Fruit fly (Drosophila melanogaster) whole organism, prepupa: ENCODE measurements around the gene CG9095.

Source experiments
- CG10631 ChIP-seq: fragments of 200-800 bp; sonication (Bioruptor generic); optimal IDR thresholded peaks from 2 replicates; lab custom pipeline; 2016; ENCODE audit warnings: missing biosample characterization, missing genetic modification characterization
- CG11294 ChIP-seq: fragments of 200-800 bp; sonication (Bioruptor generic); IDR thresholded peaks from 2 replicates; pipeline ENCODE4 v1.3.6; 2022; ENCODE audit warnings: missing biosample characterization, missing genetic modification characterization
- CG11902 ChIP-seq: fragments of 200-800 bp; sonication (Bioruptor generic); optimal IDR thresholded peaks from 3 replicates; lab custom pipeline; 2016; ENCODE audit warnings: missing biosample characterization, missing genetic modification characterization
- CG15336 ChIP-seq: fragments of 200-800 bp; sonication (Bioruptor generic); IDR thresholded peaks from 2 replicates; pipeline ENCODE4 v1.3.6; 2022; ENCODE audit warnings: missing biosample characterization, missing genetic modification characterization
- CG1621 ChIP-seq: fragments of 200-800 bp; sonication (Bioruptor generic); optimal IDR thresholded peaks from 3 replicates; lab custom pipeline; 2018; ENCODE audit warnings: missing biosample characterization, mild to moderate bottlenecking, missing genetic modification characterization
- CG3032 ChIP-seq: fragments of 200-800 bp; optimal IDR thresholded peaks from 2 replicates; lab custom pipeline; 2019; ENCODE audit warnings: missing biosample characterization, mild to moderate bottlenecking, missing genetic modification characterization, moderate library complexity
- CG31627 ChIP-seq: fragments of 200-800 bp; sonication (Bioruptor generic); optimal IDR thresholded peaks from 3 replicates; lab custom pipeline; 2016; ENCODE audit warnings: missing biosample characterization, missing genetic modification characterization
- CG32006 ChIP-seq: fragments of 200-800 bp; sonication (Bioruptor generic); optimal IDR thresholded peaks from 3 replicates; lab custom pipeline; 2017; ENCODE audit warnings: missing biosample characterization, mild to moderate bottlenecking, missing genetic modification characterization
- CG34406 ChIP-seq: fragments of 200-800 bp; sonication (Bioruptor generic); optimal IDR thresholded peaks from 3 replicates; lab custom pipeline; 2016; ENCODE audit warnings: missing biosample characterization, missing genetic modification characterization
- CG3919 ChIP-seq: fragments of 200-800 bp; sonication (Bioruptor generic); optimal IDR thresholded peaks from 3 replicates; lab custom pipeline; 2016; ENCODE audit warnings: missing biosample characterization, missing genetic modification characterization
- CG4318 ChIP-seq: fragments of 200-800 bp; sonication (Bioruptor generic); optimal IDR thresholded peaks from 3 replicates; lab custom pipeline; 2017; ENCODE audit warnings: missing biosample characterization, mild to moderate bottlenecking, missing genetic modification characterization
- CG6163 ChIP-seq: fragments of 200-800 bp; sonication (Bioruptor generic); IDR thresholded peaks from 3 replicates; pipeline ENCODE4 v1.3.6; 2022; ENCODE audit warnings: missing biosample characterization, missing genetic modification characterization
- CG6792 ChIP-seq: fragments of 200-800 bp; sonication (Bioruptor generic); optimal IDR thresholded peaks from 3 replicates; lab custom pipeline; 2016; ENCODE audit warnings: missing biosample characterization, missing genetic modification characterization
- CG7368 ChIP-seq: fragments of 200-800 bp; sonication (Bioruptor generic); optimal IDR thresholded peaks from 3 replicates; lab custom pipeline; 2016; ENCODE audit warnings: missing biosample characterization, missing genetic modification characterization
- CG8119 ChIP-seq: fragments of 200-800 bp; sonication (Bioruptor generic); IDR thresholded peaks from 3 replicates; pipeline ENCODE4 v1.3.6; 2022; ENCODE audit warnings: missing biosample characterization, missing genetic modification characterization
- CG8319 ChIP-seq: fragments of 200-800 bp; sonication (Bioruptor generic); optimal IDR thresholded peaks from 3 replicates; lab custom pipeline; 2016; ENCODE audit warnings: missing biosample characterization, missing genetic modification characterization
- CG8632 ChIP-seq: fragments of 200-800 bp; sonication (Bioruptor generic); optimal IDR thresholded peaks from 3 replicates; lab custom pipeline; 2016; ENCODE audit warnings: missing biosample characterization, missing genetic modification characterization
- CG9139 ChIP-seq: fragments of 200-800 bp; sonication (Bioruptor generic); optimal IDR thresholded peaks from 3 replicates; lab custom pipeline; 2017; ENCODE audit warnings: missing biosample characterization, mild to moderate bottlenecking, missing genetic modification characterization
- Eip75B ChIP-seq: fragments of 200-800 bp; sonication (Bioruptor generic); optimal IDR thresholded peaks from 3 replicates; lab custom pipeline; 2016; ENCODE audit warnings: missing biosample characterization, missing genetic modification characterization
- Eip78C ChIP-seq: fragments of 200-800 bp; sonication (Bioruptor generic); peaks from one replicate; lab custom pipeline; 2016; ENCODE audit warnings: missing biosample characterization, missing genetic modification characterization
- Eip93F ChIP-seq: fragments of 200-800 bp; sonication (Bioruptor generic); optimal IDR thresholded peaks from 2 replicates; lab custom pipeline; 2016; ENCODE audit warnings: missing biosample characterization, mild to moderate bottlenecking, missing genetic modification characterization
- Ets96B ChIP-seq: fragments of 200-800 bp; optimal IDR thresholded peaks from 2 replicates; lab custom pipeline; 2019; ENCODE audit warnings: missing biosample characterization, mild to moderate bottlenecking, missing genetic modification characterization, moderate library complexity
- Hr38 ChIP-seq: sonication (Bioruptor generic); optimal IDR thresholded peaks from 2 replicates; lab custom pipeline; 2016; ENCODE audit warnings: missing biosample characterization, missing genetic modification characterization
- Hr4 ChIP-seq: fragments of 200-800 bp; sonication (Bioruptor generic); optimal IDR thresholded peaks from 3 replicates; lab custom pipeline; 2016; ENCODE audit warnings: missing biosample characterization, missing genetic modification characterization
- Lpt ChIP-seq: fragments of 200-800 bp; sonication (Bioruptor generic); optimal IDR thresholded peaks from 3 replicates; lab custom pipeline; 2016; ENCODE audit warnings: missing biosample characterization, missing genetic modification characterization
- Met ChIP-seq: fragments of 200-800 bp; sonication (Bioruptor generic); optimal IDR thresholded peaks from 3 replicates; lab custom pipeline; 2016; ENCODE audit warnings: missing biosample characterization, missing genetic modification characterization
- Smox ChIP-seq: fragments of 200-800 bp; sonication (Bioruptor generic); optimal IDR thresholded peaks from 3 replicates; lab custom pipeline; 2016; ENCODE audit warnings: missing biosample characterization, missing genetic modification characterization
- Sox102F ChIP-seq: fragments of 200-800 bp; sonication (Bioruptor generic); optimal IDR thresholded peaks from 2 replicates; lab custom pipeline; 2016; ENCODE audit warnings: missing biosample characterization, mild to moderate bottlenecking, missing genetic modification characterization
- dac ChIP-seq: fragments of 200-800 bp; sonication (Bioruptor generic); optimal IDR thresholded peaks from 2 replicates; lab custom pipeline; 2017; ENCODE audit warnings: missing biosample characterization, mild to moderate bottlenecking, missing genetic modification characterization
- dsx ChIP-seq: fragments of 200-800 bp; optimal IDR thresholded peaks from 3 replicates; lab custom pipeline; 2019; ENCODE audit warnings: missing biosample characterization, mild to moderate bottlenecking, missing genetic modification characterization, moderate library complexity; ENCODE audit not compliant: poor library complexity, severe bottlenecking
- eg ChIP-seq: fragments of 200-800 bp; sonication (Bioruptor generic); IDR thresholded peaks from 3 replicates; pipeline ENCODE4 v1.3.6; 2022; ENCODE audit warnings: missing biosample characterization, missing genetic modification characterization
- net ChIP-seq: fragments of 200-800 bp; sonication (Bioruptor generic); optimal IDR thresholded peaks from 3 replicates; lab custom pipeline; 2016; ENCODE audit warnings: missing biosample characterization, missing genetic modification characterization
- pdm3 ChIP-seq: fragments of 200-800 bp; sonication (Bioruptor generic); optimal IDR thresholded peaks from 3 replicates; lab custom pipeline; 2016; ENCODE audit warnings: missing biosample characterization, missing genetic modification characterization
- ss ChIP-seq, 2 experiments: fragments of 200-800 bp; sonication (Bioruptor generic); optimal IDR thresholded peaks; 2 replicates in 1 of 2; 3 replicates in 1 of 2; lab custom pipeline; 2017 to 2018; ENCODE audit warnings: mild to moderate bottlenecking in 2 of 2, missing biosample characterization in 2 of 2, missing genetic modification characterization in 2 of 2, moderate library complexity in 1 of 2
- topi ChIP-seq: fragments of 200-800 bp; sonication (Bioruptor generic); optimal IDR thresholded peaks from 3 replicates; lab custom pipeline; 2016; ENCODE audit warnings: missing biosample characterization, missing genetic modification characterization
- vri ChIP-seq: fragments of 200-800 bp; sonication (Bioruptor generic); optimal IDR thresholded peaks from 3 replicates; lab custom pipeline; 2016; ENCODE audit warnings: missing biosample characterization, mild to moderate bottlenecking, missing genetic modification characterization

Gene CG9095

DNA sequence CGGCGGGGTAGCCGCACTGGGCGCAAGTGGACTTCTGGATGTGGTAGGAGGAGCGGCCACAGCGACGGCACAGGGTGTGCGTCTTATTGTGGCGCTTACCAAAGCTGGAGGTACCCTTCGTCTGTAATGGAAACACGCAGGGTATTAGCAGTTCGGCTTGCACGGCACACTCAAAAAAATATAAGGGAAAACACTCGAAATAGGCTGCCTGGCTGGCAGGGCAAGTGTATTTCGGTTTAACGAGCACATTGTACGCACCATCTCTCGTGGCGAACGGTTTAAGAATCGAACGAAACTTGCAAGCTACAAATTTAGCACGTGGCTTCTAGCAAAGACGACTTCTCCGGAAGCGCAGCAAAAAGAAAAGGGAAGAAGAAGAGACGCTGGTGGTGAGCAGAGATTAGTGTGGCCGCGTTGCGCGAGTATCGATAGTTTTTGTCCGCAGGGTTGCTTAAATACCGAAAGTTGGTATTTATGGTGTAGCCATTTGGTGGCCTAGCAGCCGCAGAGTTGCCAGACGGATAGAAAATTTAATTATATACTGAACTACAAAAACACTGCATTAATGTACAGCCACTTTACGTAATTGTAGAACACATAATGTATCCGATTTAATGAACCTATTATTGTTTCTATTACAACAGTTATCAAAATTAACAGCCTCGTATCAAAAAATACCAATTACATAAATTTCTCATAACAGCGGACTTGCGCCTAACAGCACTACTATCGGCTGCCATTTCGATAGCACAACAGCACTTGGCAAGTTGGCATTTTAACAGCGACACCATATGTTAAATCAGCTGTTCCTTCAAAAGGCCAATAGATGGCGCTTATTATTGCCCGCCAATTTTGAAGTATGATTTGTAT is 23.8 kb downstream of the CG9095 start, which contains the start of gene RpL37-1 (continued):
- TF ChIP-seq Lpt (GFP tag; lab: Kevin White, UChicago), result no peak
- TF ChIP-seq CG3032 (tag; lab: Kevin White, UChicago), result peak; percentile 32
- TF ChIP-seq CG11902 (GFP tag; lab: Kevin White, UChicago), result no peak
- TF ChIP-seq ss (GFP tag; optimal IDR thresholded peaks at IDR 0.05; lab: Kevin White, UChicago), result peak; percentile 12 to 62
- TF ChIP-seq vri, result peak; percentile 47
- TF ChIP-seq CG9139 (GFP tag; lab: Kevin White, UChicago), result peak; percentile 10
- peak; percentile 38 for TF ChIP-seq CG8632 (GFP tag; lab: Kevin White, UChicago)
- peak; percentile 26 for TF ChIP-seq Smox (GFP tag; lab: Kevin White, UChicago)
- TF ChIP-seq CG4318 (GFP tag; lab: Kevin White, UChicago), result no peak

DNA sequence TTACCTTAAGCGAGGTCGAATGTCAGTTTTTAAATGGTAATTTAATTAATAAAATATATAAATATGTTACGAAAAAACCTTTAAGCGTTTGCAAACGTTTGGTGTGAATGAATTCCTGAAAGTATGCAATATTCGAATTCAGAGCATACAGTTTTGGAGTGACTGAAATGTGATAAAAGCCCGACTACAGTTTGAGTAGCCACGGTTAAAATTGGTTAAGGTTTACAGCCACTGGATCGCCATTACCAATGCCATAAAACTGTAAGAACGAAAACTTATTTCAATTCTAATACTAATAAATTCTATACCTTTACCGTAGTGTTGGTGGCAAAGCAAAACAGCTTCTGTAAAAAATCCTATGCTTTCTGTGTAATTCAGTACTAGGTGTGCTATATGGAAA is 25.8 kb downstream of the CG9095 start:
- no peak for TF ChIP-seq CG34406
- TF ChIP-seq CG11294 (GFP tag; lab: Robert Waterston, UW), result no peak
- TF ChIP-seq topi (GFP tag; lab: Kevin White, UChicago), result no peak
- no peak for TF ChIP-seq CG31627 (GFP tag; lab: Kevin White, UChicago)
- no peak for TF ChIP-seq Hr4 (GFP tag; lab: Kevin White, UChicago)
- TF ChIP-seq Smox (GFP tag; lab: Kevin White, UChicago), result no peak
- TF ChIP-seq dsx (GFP tag; lab: Kevin White, UChicago), result no peak
- no peak for TF ChIP-seq CG6163 (GFP tag; lab: Robert Waterston, UW)
- no peak for TF ChIP-seq CG8319 (GFP tag; lab: Kevin White, UChicago)
- no peak for TF ChIP-seq CG4318 (GFP tag; lab: Kevin White, UChicago)
- no peak for TF ChIP-seq CG3032 (tag; lab: Kevin White, UChicago)
- TF ChIP-seq Met (GFP tag; lab: Kevin White, UChicago), result no peak
- TF ChIP-seq Sox102F (GFP tag; lab: Kevin White, UChicago), result no peak
- TF ChIP-seq CG3919 (GFP tag; lab: Kevin White, UChicago), result no peak
- TF ChIP-seq CG11902 (GFP tag; lab: Kevin White, UChicago), result no peak
- no peak for TF ChIP-seq Lpt (GFP tag; lab: Kevin White, UChicago)
- no peak for TF ChIP-seq CG6792

dm6 chrX:15132065-15132464 is 31.0 kb downstream of the CG9095 start:
- TF ChIP-seq eg, result peak; percentile 42; the same call in 2 of the 3 replicates
- TF ChIP-seq pdm3 (GFP tag; lab: Kevin White, UChicago), result no peak
- peak; percentile 59 for TF ChIP-seq CG32006 (GFP tag; lab: Kevin White, UChicago)
- TF ChIP-seq CG8119 (GFP tag; lab: Robert Waterston, UW), result 0 out of 3 replicates have a peak, but pooled peaks have one; percentile 27
- TF ChIP-seq Lpt (GFP tag; lab: Kevin White, UChicago), result peak; percentile 14
- TF ChIP-seq Smox (GFP tag; lab: Kevin White, UChicago), result no peak
- TF ChIP-seq CG31627 (GFP tag; lab: Kevin White, UChicago), result no peak
- TF ChIP-seq Met (GFP tag; lab: Kevin White, UChicago), result no peak
- no peak for TF ChIP-seq CG3032 (tag; lab: Kevin White, UChicago)
- no peak for TF ChIP-seq CG1621
- no peak for TF ChIP-seq Eip75B (GFP tag; lab: Kevin White, UChicago)
- peak; percentile 45 for TF ChIP-seq CG15336
- no peak for TF ChIP-seq net (GFP tag; lab: Kevin White, UChicago)
- peak; percentile 56 for TF ChIP-seq Eip78C
- TF ChIP-seq Eip93F (GFP tag; lab: Kevin White, UChicago), result no peak
- TF ChIP-seq CG10631, result no peak
- no peak for TF ChIP-seq Hr38
- TF ChIP-seq dac (GFP tag; lab: Kevin White, UChicago), result no peak
- no peak for TF ChIP-seq CG7368 (GFP tag; lab: Kevin White, UChicago)
- no peak for TF ChIP-seq CG8319 (GFP tag; lab: Kevin White, UChicago)
- no peak for TF ChIP-seq Ets96B (tag; lab: Kevin White, UChicago)
